Worm (Caenorhabditis elegans) whole organism, midembryonic: ENCODE data around the gene C09G9.5.

ENCODE experiments used
- flt-1 ChIP-seq: fragments of 200-800 bp; sonication (Bioruptor generic); IDR thresholded peaks from 2 replicates; pipeline ENCODE4 v1.3.6; 2022; ENCODE audit warnings: missing genetic modification characterization, missing compliant biosample characterization
- klf-2 ChIP-seq: fragments of 200-800 bp; sonication (Bioruptor generic); conservative IDR thresholded peaks from 2 replicates; pipeline ENCODE4 v1.3.6; 2022; ENCODE audit warnings: missing genetic modification reagents, missing genetic modification characterization, missing compliant biosample characterization
- med-1 ChIP-seq: sonication (generic microtip); optimal IDR thresholded peaks from 2 replicates; lab custom pipeline; 2017; ENCODE audit warnings: missing genetic modification characterization, mild to moderate bottlenecking, missing compliant biosample characterization, antibody characterized with exemption, missing genetic modification reagents; ENCODE audit not compliant: insufficient read depth
- tab-1 ChIP-seq: fragments of 200-800 bp; sonication (Bioruptor generic); IDR thresholded peaks from 2 replicates; pipeline ENCODE4 v1.3.6; 2022; ENCODE audit warnings: missing genetic modification characterization, missing compliant biosample characterization

The C09G9.5 gene

DNA sequence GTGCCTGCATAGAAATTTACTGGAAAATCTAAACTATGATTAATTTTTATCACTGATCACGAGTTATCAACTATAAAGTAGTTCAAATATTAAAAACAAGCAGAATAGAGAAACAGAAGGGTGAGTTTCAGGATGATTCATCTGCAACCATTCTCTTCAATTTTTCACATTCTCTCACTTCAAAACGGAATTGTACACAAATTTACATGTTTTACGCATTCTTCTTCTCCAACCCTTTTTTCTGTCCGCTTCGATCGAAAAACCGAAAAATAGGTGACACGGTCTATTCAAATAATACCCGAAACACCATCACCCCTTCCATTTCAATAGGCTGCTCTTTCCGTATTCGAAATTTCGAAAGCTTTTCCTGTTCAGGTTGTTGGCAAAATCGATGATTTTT lies 47.2 kb downstream of the C09G9.5 start, which contains the start of gene D1046.4:
D1046.4 (plus strand) TSS at position 301 of the 400 bp plus-strand sequence.
- no peak for TF ChIP-seq flt-1 (GFP tag; lab: Robert Waterston, UW)
- TF ChIP-seq tab-1: no peak
- no peak for TF ChIP-seq med-1 (GFP tag; lab: Kevin White, UChicago)
- TF ChIP-seq klf-2 (GFP tag; lab: Robert Waterston, UW): no peak
